Fruit fly (Drosophila melanogaster): Measurements from ENCODE around the gene CG14570.

dm6 chr3L:21730354-21730753 is at the start of gene CG14570:
- TF ChIP-seq CG6854 (GFP tag; optimal IDR thresholded peaks at IDR 0.05) (no peak), topi (GFP tag; optimal IDR thresholded peaks at IDR 0.05) (no peak), Ets21C (GFP tag; optimal IDR thresholded peaks at IDR 0.05) (no peak), CG32006 (GFP tag; optimal IDR thresholded peaks at IDR 0.05) (no peak), Gug (GFP tag; IDR thresholded peaks at IDR 0.05) (no peak), CG34406 (GFP tag; optimal IDR thresholded peaks at IDR 0.05) (no peak)
